Worm (Caenorhabditis elegans) whole organism, L3 larva: ENCODE results near the gene pax-3.

Source experiments
- ama-1 ChIP-seq: fragments of 150-350 bp; optimal IDR thresholded peaks from 2 replicates; lab custom pipeline; 2018
- ceh-28 ChIP-seq: fragments of 150-350 bp; optimal IDR thresholded peaks from 2 replicates; lab custom pipeline; 2014; ENCODE audit warnings: missing biosample characterization, missing genetic modification reagents, missing genetic modification characterization
- nhr-12 ChIP-seq: fragments of 150-350 bp; optimal IDR thresholded peaks from 2 replicates; lab custom pipeline; 2014; ENCODE audit warnings: missing biosample characterization, missing genetic modification characterization
- nhr-25 ChIP-seq: sonication (generic microtip); optimal IDR thresholded peaks from 2 replicates; lab custom pipeline; 2017; ENCODE audit warnings: missing biosample characterization, missing genetic modification characterization
- nhr-43 ChIP-seq: sonication (generic microtip); optimal IDR thresholded peaks from 2 replicates; lab custom pipeline; 2016; ENCODE audit warnings: mild to moderate bottlenecking, missing genetic modification characterization, missing compliant biosample characterization; ENCODE audit not compliant: poor library complexity, severe bottlenecking
- skn-1 ChIP-seq: fragments of 150-350 bp; optimal IDR thresholded peaks from 2 replicates; lab custom pipeline; 2014; ENCODE audit warnings: missing biosample characterization, missing genetic modification characterization
- snpc-4 ChIP-seq: fragments of 150-350 bp; optimal IDR thresholded peaks from 2 replicates; lab custom pipeline; 2014; ENCODE audit warnings: missing biosample characterization, missing genetic modification characterization
- zag-1 ChIP-seq: fragments of 150-350 bp; optimal IDR thresholded peaks from 2 replicates; lab custom pipeline; 2014; ENCODE audit warnings: missing biosample characterization, missing genetic modification characterization

ce11 chrII:10182634-10183033 is 36.3 kb downstream of the pax-3 start, which contains the start of gene srd-1:
- no peak for TF ChIP-seq skn-1 (tag; lab: Kevin White, UChicago)
- no peak for TF ChIP-seq snpc-4
- TF ChIP-seq nhr-43: no peak
- no peak for TF ChIP-seq zag-1 (tag; lab: Kevin White, UChicago)
- no peak for TF ChIP-seq nhr-25 (tag; lab: Kevin White, UChicago)
- no peak for TF ChIP-seq ceh-28 (tag; lab: Kevin White, UChicago)
- TF ChIP-seq ama-1: no peak
- TF ChIP-seq nhr-12: no peak
